Fruit fly (Drosophila melanogaster) whole organism, embryonic: Measurements from ENCODE around the gene ninaE.
A peak's percentile ranks its signal among the peaks of the same experiment; 100 is the strongest.

Experiments
- Atf3 ChIP-seq: fragments of 200-800 bp; sonication (Bioruptor generic); optimal IDR thresholded peaks from 3 replicates; lab custom pipeline; 2016; ENCODE audit warnings: missing biosample characterization, missing genetic modification characterization
- Atf6 ChIP-seq: fragments of 200-800 bp; sonication (Bioruptor generic); IDR thresholded peaks from 2 replicates; pipeline ENCODE4 v1.3.6; 2022; ENCODE audit warnings: missing biosample characterization, missing genetic modification characterization
- Bteb2 ChIP-seq: fragments of 200-800 bp; sonication (Bioruptor generic); optimal IDR thresholded peaks from 2 replicates; lab custom pipeline; 2016; ENCODE audit warnings: missing biosample characterization, missing genetic modification characterization
- CG11504 ChIP-seq: fragments of 200-800 bp; sonication (Bioruptor generic); optimal IDR thresholded peaks from 3 replicates; lab custom pipeline; 2019; ENCODE audit warnings: missing biosample characterization, mild to moderate bottlenecking, missing genetic modification characterization, moderate library complexity
- CG12219 ChIP-seq: fragments of 200-800 bp; sonication (Bioruptor generic); optimal IDR thresholded peaks from 3 replicates; lab custom pipeline; 2018; ENCODE audit warnings: missing biosample characterization, mild to moderate bottlenecking, missing genetic modification characterization
- CG12659 ChIP-seq: fragments of 200-800 bp; sonication (Bioruptor generic); optimal IDR thresholded peaks from 3 replicates; lab custom pipeline; 2017; ENCODE audit warnings: mild to moderate bottlenecking, missing biosample characterization, missing genetic modification reagents, missing genetic modification characterization
- CG13123 ChIP-seq: fragments of 200-800 bp; sonication (Bioruptor generic); optimal IDR thresholded peaks from 2 replicates; lab custom pipeline; 2016; ENCODE audit warnings: missing biosample characterization, missing genetic modification characterization
- CG13424 ChIP-seq: fragments of 200-800 bp; sonication (Bioruptor generic); optimal IDR thresholded peaks from 2 replicates; lab custom pipeline; 2019; ENCODE audit warnings: missing biosample characterization, mild to moderate bottlenecking, missing genetic modification characterization, moderate library complexity
- CG16779 ChIP-seq: fragments of 200-800 bp; sonication (Bioruptor generic); IDR thresholded peaks from 2 replicates; pipeline ENCODE4 v1.3.6; 2022; ENCODE audit warnings: missing biosample characterization, missing genetic modification characterization
- CG16813 ChIP-seq: fragments of 200-800 bp; sonication (Bioruptor generic); IDR thresholded peaks from 3 replicates; pipeline ENCODE4 v1.3.6; 2022; ENCODE audit warnings: missing biosample characterization, missing genetic modification characterization; ENCODE audit not compliant: partially characterized antibody
- CG17802 ChIP-seq: fragments of 200-800 bp; sonication (Bioruptor generic); optimal IDR thresholded peaks from 2 replicates; lab custom pipeline; 2018; ENCODE audit warnings: missing biosample characterization, mild to moderate bottlenecking, missing genetic modification characterization, moderate library complexity
- CG2889 ChIP-seq: fragments of 200-800 bp; sonication (Bioruptor generic); IDR thresholded peaks from 3 replicates; pipeline ENCODE4 v1.3.6; 2022; ENCODE audit warnings: missing biosample characterization, missing genetic modification characterization
- CG4328 ChIP-seq: fragments of 200-800 bp; sonication (Bioruptor generic); optimal IDR thresholded peaks from 3 replicates; lab custom pipeline; 2017; ENCODE audit warnings: missing biosample characterization, missing genetic modification reagents, missing genetic modification characterization
- CG4707 ChIP-seq: fragments of 200-800 bp; sonication (Bioruptor generic); optimal IDR thresholded peaks from 2 replicates; lab custom pipeline; 2018; ENCODE audit warnings: missing biosample characterization, mild to moderate bottlenecking, missing genetic modification characterization, moderate library complexity
- CG5953 ChIP-seq: fragments of 200-800 bp; sonication (Bioruptor generic); IDR thresholded peaks from 2 replicates; pipeline ENCODE4 v1.3.6; 2022; ENCODE audit warnings: missing biosample characterization, missing genetic modification characterization
- CG6175 ChIP-seq: fragments of 200-800 bp; sonication (Bioruptor generic); IDR thresholded peaks from 3 replicates; pipeline ENCODE4 v1.3.6; 2022; ENCODE audit warnings: missing biosample characterization, missing genetic modification characterization
- CG6689 ChIP-seq: fragments of 200-800 bp; sonication (Bioruptor generic); IDR thresholded peaks from 2 replicates; pipeline ENCODE4 v1.3.6; 2022; ENCODE audit warnings: missing biosample characterization, missing genetic modification characterization
- CG8290 ChIP-seq, 3 experiments: fragments of 200-800 bp; sonication (Bioruptor generic); optimal IDR thresholded peaks; 2 replicates each; lab custom pipeline; 2016 to 2019; ENCODE audit warnings: missing biosample characterization in 3 of 3, missing genetic modification characterization in 3 of 3, mild to moderate bottlenecking in 2 of 3, moderate library complexity in 1 of 3
- CG8359 ChIP-seq: fragments of 200-800 bp; sonication (Bioruptor generic); optimal IDR thresholded peaks from 2 replicates; lab custom pipeline; 2017; ENCODE audit warnings: missing biosample characterization, mild to moderate bottlenecking, missing genetic modification characterization, borderline replicate concordance
- CG9437 ChIP-seq: fragments of 200-800 bp; sonication (Bioruptor generic); optimal IDR thresholded peaks from 2 replicates; lab custom pipeline; 2018; ENCODE audit warnings: missing biosample characterization, mild to moderate bottlenecking, missing genetic modification characterization
- Dll ChIP-seq: fragments of 200-800 bp; sonication (Bioruptor generic); IDR thresholded peaks from 4 replicates; pipeline ENCODE4 v1.3.6; 2022; ENCODE audit warnings: missing biosample characterization, missing genetic modification characterization; ENCODE audit not compliant: partially characterized antibody
- ERR ChIP-seq: fragments of 200-800 bp; sonication (Bioruptor generic); optimal IDR thresholded peaks from 2 replicates; lab custom pipeline; 2016; ENCODE audit warnings: missing biosample characterization, missing genetic modification characterization
- Ets65A ChIP-seq: fragments of 200-800 bp; sonication (Bioruptor generic); peaks from one replicate; lab custom pipeline; 2016; ENCODE audit warnings: missing biosample characterization, missing genetic modification characterization
- Gug ChIP-seq: fragments of 200-800 bp; sonication (Bioruptor generic); IDR thresholded peaks from 4 replicates; pipeline ENCODE4 v1.3.6; 2022; ENCODE audit warnings: missing biosample characterization, missing genetic modification characterization
- Hmx ChIP-seq: fragments of 200-800 bp; sonication (Bioruptor generic); optimal IDR thresholded peaks from 2 replicates; lab custom pipeline; 2016; ENCODE audit warnings: missing biosample characterization, missing genetic modification characterization
- Hr3 ChIP-seq: fragments of 200-800 bp; sonication (Bioruptor generic); optimal IDR thresholded peaks from 3 replicates; lab custom pipeline; 2016; ENCODE audit warnings: missing biosample characterization, missing genetic modification characterization
- Med ChIP-seq: fragments of 200-800 bp; sonication (Bioruptor generic); peaks from one replicate; lab custom pipeline; 2016; ENCODE audit warnings: missing biosample characterization, missing genetic modification characterization, mild to moderate bottlenecking, inconsistent platforms, moderate library complexity
- NFAT ChIP-seq: fragments of 200-800 bp; sonication (Bioruptor generic); IDR thresholded peaks from 2 replicates; pipeline ENCODE4 v1.3.6; 2022; ENCODE audit warnings: missing biosample characterization, missing genetic modification characterization
- Nf-YB ChIP-seq: fragments of 200-800 bp; sonication (Bioruptor generic); optimal IDR thresholded peaks from 3 replicates; lab custom pipeline; 2019; ENCODE audit warnings: missing biosample characterization, mild to moderate bottlenecking, missing genetic modification characterization, moderate library complexity
- Rfx ChIP-seq: fragments of 200-800 bp; sonication (Bioruptor generic); IDR thresholded peaks from 2 replicates; pipeline ENCODE4 v1.3.6; 2022; ENCODE audit warnings: missing biosample characterization, missing genetic modification characterization
- Side ChIP-seq: fragments of 200-800 bp; sonication (Bioruptor generic); optimal IDR thresholded peaks from 2 replicates; lab custom pipeline; 2016; ENCODE audit warnings: missing biosample characterization, missing genetic modification characterization
- Taf1 ChIP-seq: fragments of 200-800 bp; sonication (Bioruptor generic); IDR thresholded peaks from 2 replicates; pipeline ENCODE4 v1.3.6; 2022; ENCODE audit warnings: missing biosample characterization, missing genetic modification characterization
- al ChIP-seq: fragments of 200-800 bp; sonication (Bioruptor generic); IDR thresholded peaks from 2 replicates; pipeline ENCODE4 v1.3.6; 2022; ENCODE audit warnings: missing biosample characterization, missing genetic modification characterization
- bcd ChIP-seq: fragments of 200-800 bp; sonication (Bioruptor generic); optimal IDR thresholded peaks from 2 replicates; lab custom pipeline; 2017; ENCODE audit warnings: missing biosample characterization, mild to moderate bottlenecking, missing genetic modification characterization
- chif ChIP-seq, 2 experiments: fragments of 200-800 bp; sonication (Bioruptor generic); optimal IDR thresholded peaks; 3 replicates each; lab custom pipeline; 2016; ENCODE audit warnings: missing biosample characterization in 2 of 2, missing genetic modification characterization in 2 of 2
- gfzf ChIP-seq: fragments of 200-800 bp; sonication (Bioruptor generic); optimal IDR thresholded peaks from 2 replicates; lab custom pipeline; 2016; ENCODE audit warnings: missing biosample characterization, mild to moderate bottlenecking, missing genetic modification characterization, moderate library complexity
- grau ChIP-seq: fragments of 200-800 bp; optimal IDR thresholded peaks from 3 replicates; lab custom pipeline; 2019; ENCODE audit warnings: missing biosample characterization, mild to moderate bottlenecking, missing genetic modification characterization, moderate library complexity
- gro ChIP-seq: fragments of 200-800 bp; sonication (Bioruptor generic); optimal IDR thresholded peaks from 2 replicates; lab custom pipeline; 2016; ENCODE audit warnings: missing biosample characterization, missing genetic modification characterization
- hbn ChIP-seq: fragments of 200-800 bp; sonication (Bioruptor generic); IDR thresholded peaks from 2 replicates; pipeline ENCODE4 v1.3.6; 2022; ENCODE audit warnings: missing biosample characterization, missing genetic modification characterization; ENCODE audit not compliant: partially characterized antibody
- klu ChIP-seq: fragments of 200-800 bp; sonication (Bioruptor generic); IDR thresholded peaks from 2 replicates; pipeline ENCODE4 v1.3.6; 2022; ENCODE audit warnings: missing biosample characterization, missing genetic modification characterization
- maf-S ChIP-seq: fragments of 200-800 bp; sonication (Bioruptor generic); optimal IDR thresholded peaks from 2 replicates; lab custom pipeline; 2016; ENCODE audit warnings: missing biosample characterization, missing genetic modification characterization
- nerfin-2 ChIP-seq: fragments of 200-800 bp; sonication (Bioruptor generic); IDR thresholded peaks from 2 replicates; pipeline ENCODE4 v1.3.6; 2022; ENCODE audit warnings: missing biosample characterization, missing genetic modification characterization; ENCODE audit not compliant: partially characterized antibody
- nmo ChIP-seq: fragments of 200-800 bp; sonication (Bioruptor generic); optimal IDR thresholded peaks from 2 replicates; lab custom pipeline; 2018; ENCODE audit warnings: missing biosample characterization, mild to moderate bottlenecking, missing genetic modification characterization, moderate library complexity
- pfk ChIP-seq: fragments of 200-800 bp; sonication (Bioruptor generic); optimal IDR thresholded peaks from 2 replicates; lab custom pipeline; 2018; ENCODE audit warnings: missing biosample characterization, mild to moderate bottlenecking, missing genetic modification characterization, moderate library complexity
- pum ChIP-seq: fragments of 200-800 bp; sonication (Bioruptor generic); optimal IDR thresholded peaks from 2 replicates; lab custom pipeline; 2016; ENCODE audit warnings: missing biosample characterization, missing genetic modification characterization
- pzg ChIP-seq: fragments of 200-800 bp; sonication (Bioruptor generic); optimal IDR thresholded peaks from 3 replicates; lab custom pipeline; 2018; ENCODE audit warnings: missing biosample characterization, mild to moderate bottlenecking, missing genetic modification characterization, moderate library complexity
- rib ChIP-seq: fragments of 200-800 bp; sonication (Bioruptor generic); IDR thresholded peaks from 2 replicates; pipeline ENCODE4 v1.3.6; 2022; ENCODE audit warnings: missing biosample characterization, missing genetic modification characterization
- scrt ChIP-seq: fragments of 200-800 bp; sonication (Bioruptor generic); optimal IDR thresholded peaks from 2 replicates; lab custom pipeline; 2018; ENCODE audit warnings: missing biosample characterization, mild to moderate bottlenecking, missing genetic modification characterization, moderate library complexity

The ninaE gene

DNA sequence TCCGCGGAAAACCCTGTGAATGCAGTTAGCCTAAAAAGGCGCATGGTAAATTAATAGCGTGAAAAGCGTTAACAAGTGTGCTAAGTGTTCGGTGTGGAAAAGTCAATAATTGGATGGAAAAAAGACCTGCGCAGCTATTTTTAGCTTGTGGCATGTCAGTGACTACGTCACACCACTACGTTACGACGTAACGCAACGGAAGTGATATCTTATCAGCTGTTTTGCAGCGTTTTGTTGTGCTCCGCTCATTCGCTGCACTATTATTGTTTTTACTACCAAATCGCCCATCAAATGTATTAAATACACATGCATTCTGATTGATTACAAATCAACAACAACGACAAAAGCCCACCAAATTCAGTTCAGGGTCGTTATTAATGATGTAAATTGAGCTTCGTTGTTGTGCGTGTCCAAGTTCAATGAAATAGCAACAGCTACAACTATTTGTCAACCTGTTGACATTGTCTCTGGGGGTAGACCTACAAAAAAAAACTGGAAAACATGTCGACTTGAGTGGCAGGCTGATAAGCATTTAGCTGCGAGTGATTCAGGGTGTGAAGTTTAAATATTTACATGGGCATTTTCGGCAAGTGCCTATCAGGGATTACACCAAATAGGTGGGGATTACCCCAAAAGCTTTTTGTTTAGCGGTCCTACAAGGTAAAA lies 40.3 kb downstream of the ninaE start (continued):
- no peak for TF ChIP-seq CG6689 (GFP tag; lab: Robert Waterston, UW)
- no peak for TF ChIP-seq al (GFP tag; lab: Robert Waterston, UW)
- no peak for TF ChIP-seq ERR
- no peak for TF ChIP-seq pzg (GFP tag; lab: Kevin White, UChicago)
- peak; percentile 38 for TF ChIP-seq Nf-YB (GFP tag; lab: Kevin White, UChicago)
- TF ChIP-seq NFAT (GFP tag; lab: Robert Waterston, UW), result peak; percentile 27; the same call in 1 of the 2 replicates
- TF ChIP-seq hbn (GFP tag; lab: Robert Waterston, UW), result no peak
- no peak for TF ChIP-seq CG2889 (GFP tag; lab: Robert Waterston, UW)
- no peak for TF ChIP-seq Atf3 (GFP tag; lab: Kevin White, UChicago)
- no peak for TF ChIP-seq CG11504 (tag; lab: Kevin White, UChicago)
- no peak for TF ChIP-seq Bteb2 (GFP tag; lab: Kevin White, UChicago)
- TF ChIP-seq Side (GFP tag; lab: Kevin White, UChicago), result no peak
- TF ChIP-seq CG12659 (GFP tag; lab: Kevin White, UChicago), result no peak
- no peak for TF ChIP-seq CG16813 (GFP tag; lab: Robert Waterston, UW)
- TF ChIP-seq Rfx (GFP tag; lab: Robert Waterston, UW), result peak; percentile 29; the same call in 1 of the 2 replicates
- TF ChIP-seq CG13123 (GFP tag; lab: Kevin White, UChicago), result no peak
- no peak for TF ChIP-seq Gug (GFP tag; lab: Robert Waterston, UW)
- TF ChIP-seq Atf6 (GFP tag; lab: Robert Waterston, UW), result peak; percentile 50
- TF ChIP-seq rib, result no peak
- TF ChIP-seq chif (GFP tag; optimal IDR thresholded peaks at IDR 0.05; lab: Kevin White, UChicago), result no peak
- TF ChIP-seq klu, result no peak
- TF ChIP-seq CG9437 (GFP tag; lab: Kevin White, UChicago), result no peak
- TF ChIP-seq CG4707 (GFP tag; lab: Kevin White, UChicago), result peak; percentile 62
- no peak for TF ChIP-seq nerfin-2
- peak; percentile 43 for TF ChIP-seq CG4328 (GFP tag; lab: Kevin White, UChicago)
- no peak for TF ChIP-seq pfk (GFP tag; lab: Kevin White, UChicago)
- TF ChIP-seq nmo, result no peak
- TF ChIP-seq maf-S (GFP tag; lab: Kevin White, UChicago), result no peak
- peak; percentile 76 for TF ChIP-seq CG12219 (GFP tag; lab: Kevin White, UChicago)
- no peak for TF ChIP-seq Hr3
- TF ChIP-seq gro (GFP tag; lab: Kevin White, UChicago), result no peak
- TF ChIP-seq CG16779 (GFP tag; lab: Robert Waterston, UW), result no peak
- TF ChIP-seq CG6175 (GFP tag; lab: Robert Waterston, UW), result no peak; the same call in 2 of the 3 replicates
- no peak for TF ChIP-seq grau
- peak; percentile 86 for TF ChIP-seq scrt (GFP tag; lab: Kevin White, UChicago)
- TF ChIP-seq Hmx (GFP tag; lab: Kevin White, UChicago), result no peak
- TF ChIP-seq Dll, result no peak
- TF ChIP-seq bcd (GFP tag; lab: Kevin White, UChicago), result no peak
- no peak for TF ChIP-seq CG8290 (GFP tag; optimal IDR thresholded peaks at IDR 0.05; lab: Kevin White, UChicago)
- peak in 1 of 2 experiments; percentile 61 for TF ChIP-seq CG8290 (tag; optimal IDR thresholded peaks at IDR 0.05; lab: Kevin White, UChicago)
- TF ChIP-seq Med (GFP tag; lab: Kevin White, UChicago), result peak; percentile 19
- no peak for TF ChIP-seq Taf1 (GFP tag; lab: Robert Waterston, UW)
- TF ChIP-seq CG8359 (GFP tag; lab: Kevin White, UChicago), result no peak
- no peak for TF ChIP-seq CG17802 (tag; lab: Kevin White, UChicago)
- no peak for TF ChIP-seq CG5953 (GFP tag; lab: Robert Waterston, UW)
- TF ChIP-seq gfzf (GFP tag; lab: Kevin White, UChicago), result no peak
- TF ChIP-seq Ets65A (GFP tag; lab: Kevin White, UChicago), result no peak
- no peak for TF ChIP-seq pum
- TF ChIP-seq CG13424, result peak; percentile 65
